Fruit fly (Drosophila melanogaster): Measurements from ENCODE around the gene CG42395.

DNA sequence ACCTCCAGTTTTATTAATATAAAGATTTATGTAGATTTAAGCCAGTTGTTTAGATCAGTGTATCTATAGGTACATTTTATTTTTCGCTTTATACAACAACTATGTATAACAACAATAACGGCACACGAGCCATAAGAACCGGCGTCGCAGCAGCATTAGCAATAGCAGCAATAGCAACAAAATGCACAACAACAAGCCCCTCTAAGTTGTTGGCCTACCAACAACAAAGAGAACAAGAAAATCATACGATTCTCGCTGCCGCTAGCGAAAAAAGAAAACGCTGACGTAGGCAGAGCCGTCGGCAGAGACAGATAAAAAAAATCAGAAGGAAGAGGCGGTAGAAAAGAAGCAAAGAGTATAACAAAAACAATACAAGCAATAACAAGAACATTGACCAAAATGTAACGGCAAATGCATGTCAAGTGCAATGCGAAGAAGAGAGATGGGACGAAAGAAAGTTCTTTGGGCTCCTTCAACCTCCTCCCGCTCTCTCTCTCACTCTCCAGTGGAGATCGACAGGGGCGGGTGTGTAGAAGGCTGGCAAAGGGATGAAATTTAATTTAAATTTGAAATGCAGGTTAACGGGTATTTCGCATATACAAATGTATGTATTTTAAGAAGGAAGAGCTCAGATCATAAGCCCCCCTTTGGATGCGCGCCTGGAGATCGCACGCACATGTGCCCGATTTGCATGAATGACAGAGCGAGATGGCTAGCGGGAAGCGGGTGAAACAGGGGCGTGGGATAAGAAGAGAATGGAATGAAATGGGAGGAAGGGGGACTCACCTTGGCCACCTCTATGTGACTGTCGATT lies 2.9 kb upstream of the CG42395 start:
- TF ChIP-seq pan (optimal IDR thresholded peaks at IDR 0.05) (no peak), EcR (GFP tag; optimal IDR thresholded peaks at IDR 0.05) (peak in 1 of 2 experiments; percentile 60), CG8478 (optimal IDR thresholded peaks at IDR 0.05) (no peak), psq (optimal IDR thresholded peaks at IDR 0.05) (peak; percentile 39), usp (GFP tag; optimal IDR thresholded peaks at IDR 0.05) (no peak)

Measured in whole organism.